Worm (Caenorhabditis elegans): ENCODE data around the gene lgc-22.

DNA sequence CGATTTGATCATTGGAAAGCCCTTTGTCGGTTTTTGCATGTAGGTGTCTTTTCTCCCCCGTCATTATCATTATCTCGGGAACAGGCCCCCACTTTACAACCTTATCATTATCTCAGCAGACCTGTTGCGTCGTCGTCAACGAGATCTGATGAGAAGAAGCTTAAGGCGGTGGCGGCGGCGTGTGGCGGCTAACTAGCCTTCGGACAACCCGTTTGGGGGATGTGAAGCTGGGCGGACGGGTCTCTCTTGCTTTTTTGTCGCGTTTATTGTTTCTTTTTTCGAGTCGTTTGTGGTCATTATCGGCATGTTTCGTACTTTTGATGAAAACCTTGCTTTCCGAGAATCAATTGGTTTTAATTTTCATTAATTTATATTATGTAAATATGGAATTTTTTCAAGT, 1.1 kb upstream of the lgc-22 start:
- TF ChIP-seq snpc-4 (tag; optimal IDR thresholded peaks at IDR 0.05) = no peak
- no peak for TF ChIP-seq ceh-16 (tag; optimal IDR thresholded peaks at IDR 0.05)
- TF ChIP-seq mdl-1 (tag; optimal IDR thresholded peaks at IDR 0.05) = no peak

All from whole organism, L2 larva.